Worm (Caenorhabditis elegans) whole organism, L1 larva: ENCODE results near the gene C49H3.16.

ENCODE experiments used
- elt-3 ChIP-seq, 6 experiments: fragments of 150-350 bp in 1 of 6; sonication (generic microtip); optimal IDR thresholded peaks; 2 replicates each; lab custom pipeline; 2017 to 2018; ENCODE audit warnings: missing biosample characterization in 6 of 6, missing genetic modification characterization in 6 of 6, inconsistent platforms in 1 of 6
- lin-13 ChIP-seq: fragments of 150-350 bp; optimal IDR thresholded peaks from 2 replicates; lab custom pipeline; 2014; ENCODE audit warnings: missing biosample characterization, missing genetic modification reagents, missing genetic modification characterization
- sptf-1 ChIP-seq: fragments of 150-350 bp; optimal IDR thresholded peaks from 2 replicates; lab custom pipeline; 2014; ENCODE audit warnings: missing biosample characterization, missing genetic modification characterization

- TF ChIP-seq sptf-1 (tag; lab: Kevin White, UChicago) (no peak), lin-13 (GFP tag; lab: Kevin White, UChicago) (no peak), elt-3 (tag; optimal IDR thresholded peaks at IDR 0.05; lab: Kevin White, UChicago) (no peak)
Observed at ce11 chrIV:7931873-7932272, 11.6 kb downstream of the C49H3.16 start.
